Worm (Caenorhabditis elegans): Measurements from ENCODE around the gene ttr-39.

ttr-39 gene

DNA sequence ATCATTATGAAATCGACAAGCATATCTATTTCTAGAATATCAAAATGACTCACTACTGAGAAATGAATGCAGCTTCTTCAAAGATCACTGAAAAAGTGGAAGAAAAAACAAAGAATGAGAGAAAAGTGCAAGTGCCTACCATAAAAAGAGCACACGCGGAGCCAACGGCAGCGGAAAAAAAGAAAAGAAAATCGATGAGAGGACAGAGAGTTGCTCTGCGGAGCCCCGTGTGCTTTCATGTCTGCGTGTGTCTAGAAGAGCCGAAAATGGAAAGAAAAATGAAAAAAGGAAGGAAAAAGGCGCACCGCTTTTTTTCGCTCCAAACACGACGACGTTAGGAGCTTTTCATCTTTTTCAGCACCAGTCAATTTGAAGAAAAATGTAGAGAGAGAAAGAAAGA is 26.9 kb downstream of the ttr-39 start, which contains the start of gene ipla-7:
ipla-7 (minus strand) TSS at position 122 of the 400 bp plus-strand sequence.
- no peak for TF ChIP-seq med-1 (GFP tag; optimal IDR thresholded peaks at IDR 0.05; ENCODE audit: insufficient read depth)
- no peak for TF ChIP-seq T22C8.4 (GFP tag; IDR thresholded peaks at IDR 0.05)
- no peak for TF ChIP-seq cog-1 (tag; optimal IDR thresholded peaks at IDR 0.05)
- TF ChIP-seq klf-2 (GFP tag; conservative IDR thresholded peaks at IDR 0.05), result no peak
- TF ChIP-seq ref-1 (GFP tag; conservative IDR thresholded peaks at IDR 0.05), result no peak
- TF ChIP-seq flt-1 (GFP tag; IDR thresholded peaks at IDR 0.05), result no peak

ce11 chrIV:10060795-10061194 is 28.9 kb downstream of the ttr-39 start:
- TF ChIP-seq cog-1 (tag; optimal IDR thresholded peaks at IDR 0.05) (no peak), tab-1 (GFP tag; IDR thresholded peaks at IDR 0.05) (no peak), flt-1 (GFP tag; IDR thresholded peaks at IDR 0.05) (no peak), med-1 (GFP tag; optimal IDR thresholded peaks at IDR 0.05; ENCODE audit: insufficient read depth) (no peak), ref-1 (GFP tag; conservative IDR thresholded peaks at IDR 0.05) (no peak), ztf-23 (GFP tag; IDR thresholded peaks at IDR 0.05) (no peak), ztf-29 (GFP tag; IDR thresholded peaks at IDR 0.05) (no peak), T22C8.4 (GFP tag; IDR thresholded peaks at IDR 0.05) (no peak), klf-2 (GFP tag; conservative IDR thresholded peaks at IDR 0.05) (no peak)

- TF ChIP-seq cog-1 (tag; optimal IDR thresholded peaks at IDR 0.05) (no peak), tab-1 (GFP tag; IDR thresholded peaks at IDR 0.05) (no peak), ref-1 (GFP tag; conservative IDR thresholded peaks at IDR 0.05) (no peak), ztf-29 (GFP tag; IDR thresholded peaks at IDR 0.05) (no peak), med-1 (GFP tag; optimal IDR thresholded peaks at IDR 0.05; ENCODE audit: insufficient read depth) (no peak), ztf-23 (GFP tag; IDR thresholded peaks at IDR 0.05) (no peak), klf-2 (GFP tag; conservative IDR thresholded peaks at IDR 0.05) (no peak), T22C8.4 (GFP tag; IDR thresholded peaks at IDR 0.05) (no peak), flt-1 (GFP tag; IDR thresholded peaks at IDR 0.05) (no peak)
Measured at ce11 chrIV:10059175-10059574, 30.5 kb downstream of the ttr-39 start.

ce11 chrIV:10056138-10056537 is 33.5 kb downstream of the ttr-39 start, which contains the start of gene T04B2.7:
T04B2.7 (minus strand) TSS chrIV:10056238.
- TF ChIP-seq med-1 (GFP tag; optimal IDR thresholded peaks at IDR 0.05; ENCODE audit: insufficient read depth) (no peak), T22C8.4 (GFP tag; IDR thresholded peaks at IDR 0.05) (no peak), ref-1 (GFP tag; conservative IDR thresholded peaks at IDR 0.05) (no peak), klf-2 (GFP tag; conservative IDR thresholded peaks at IDR 0.05) (no peak), tab-1 (GFP tag; IDR thresholded peaks at IDR 0.05) (no peak), cog-1 (tag; optimal IDR thresholded peaks at IDR 0.05) (no peak), ztf-29 (GFP tag; IDR thresholded peaks at IDR 0.05) (no peak), flt-1 (GFP tag; IDR thresholded peaks at IDR 0.05) (no peak), ztf-23 (GFP tag; IDR thresholded peaks at IDR 0.05) (no peak)

ce11 chrIV:10053550-10053949 is 36.1 kb downstream of the ttr-39 start, which contains the start of gene srv-12:
srv-12 (minus strand) TSS chrIV:10053650.
- TF ChIP-seq ref-1 (GFP tag; conservative IDR thresholded peaks at IDR 0.05) (no peak), cog-1 (tag; optimal IDR thresholded peaks at IDR 0.05) (no peak), med-1 (GFP tag; optimal IDR thresholded peaks at IDR 0.05; ENCODE audit: insufficient read depth) (no peak), flt-1 (GFP tag; IDR thresholded peaks at IDR 0.05) (no peak), ztf-29 (GFP tag; IDR thresholded peaks at IDR 0.05) (no peak), T22C8.4 (GFP tag; IDR thresholded peaks at IDR 0.05) (no peak), tab-1 (GFP tag; IDR thresholded peaks at IDR 0.05) (no peak), ztf-23 (GFP tag; IDR thresholded peaks at IDR 0.05) (no peak), klf-2 (GFP tag; conservative IDR thresholded peaks at IDR 0.05) (no peak)

- TF ChIP-seq med-1 (GFP tag; optimal IDR thresholded peaks at IDR 0.05; ENCODE audit: insufficient read depth), result no peak
- TF ChIP-seq klf-2 (GFP tag; conservative IDR thresholded peaks at IDR 0.05), result no peak
- no peak for TF ChIP-seq flt-1 (GFP tag; IDR thresholded peaks at IDR 0.05)
- TF ChIP-seq ztf-23 (GFP tag; IDR thresholded peaks at IDR 0.05), result no peak
- no peak for TF ChIP-seq tab-1 (GFP tag; IDR thresholded peaks at IDR 0.05)
- TF ChIP-seq ztf-29 (GFP tag; IDR thresholded peaks at IDR 0.05), result no peak
- no peak for TF ChIP-seq ref-1 (GFP tag; conservative IDR thresholded peaks at IDR 0.05)
- no peak for TF ChIP-seq T22C8.4 (GFP tag; IDR thresholded peaks at IDR 0.05)
- TF ChIP-seq cog-1 (tag; optimal IDR thresholded peaks at IDR 0.05), result no peak
Measured at ce11 chrIV:10051088-10051487, 38.6 kb downstream of the ttr-39 start, which contains the start of gene T04B2.8. T04B2.8 (minus strand) TSS chrIV:10051188.

- TF ChIP-seq flt-1 (GFP tag; IDR thresholded peaks at IDR 0.05) (no peak), klf-2 (GFP tag; conservative IDR thresholded peaks at IDR 0.05) (no peak), ztf-29 (GFP tag; IDR thresholded peaks at IDR 0.05) (no peak), ref-1 (GFP tag; conservative IDR thresholded peaks at IDR 0.05) (no peak), ztf-23 (GFP tag; IDR thresholded peaks at IDR 0.05) (no peak), cog-1 (tag; optimal IDR thresholded peaks at IDR 0.05) (no peak)
Measured at ce11 chrIV:10048268-10048667, 41.4 kb downstream of the ttr-39 start.

- TF ChIP-seq T22C8.4 (GFP tag; IDR thresholded peaks at IDR 0.05) (no peak), ztf-29 (GFP tag; IDR thresholded peaks at IDR 0.05) (no peak), ref-1 (GFP tag; conservative IDR thresholded peaks at IDR 0.05) (no peak), klf-2 (GFP tag; conservative IDR thresholded peaks at IDR 0.05) (no peak)
Measured at ce11 chrIV:10047108-10047507, 42.6 kb downstream of the ttr-39 start, which contains the start of gene T04B2.3. T04B2.3 (plus strand) TSS chrIV:10047408.

DNA sequence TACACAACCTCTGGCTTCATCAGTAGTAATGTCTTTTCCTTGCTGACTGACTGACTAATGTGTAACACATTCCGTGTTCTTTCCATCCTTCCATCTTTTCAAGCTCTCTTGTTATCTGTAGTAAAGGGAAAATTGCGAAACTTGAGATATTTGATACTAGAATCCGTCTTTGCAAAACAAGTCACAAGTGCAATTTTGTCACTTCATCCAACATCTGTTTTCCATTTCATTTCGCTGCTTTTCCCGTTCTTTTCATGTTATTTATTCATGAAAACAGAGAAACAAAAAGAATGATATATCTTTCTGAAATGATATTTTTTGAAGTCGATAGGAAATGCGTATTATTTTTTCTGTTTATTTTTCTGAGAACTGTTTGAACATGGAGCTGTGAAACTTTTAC is 43.7 kb downstream of the ttr-39 start:
- TF ChIP-seq ref-1 (GFP tag; conservative IDR thresholded peaks at IDR 0.05), result no peak

ce11 chrIV:10042881-10043280 is 46.8 kb downstream of the ttr-39 start, which contains the start of gene frk-1:
frk-1 (plus strand) TSS chrIV:10043181.
- TF ChIP-seq T22C8.4 (GFP tag; IDR thresholded peaks at IDR 0.05) (no peak), med-1 (GFP tag; optimal IDR thresholded peaks at IDR 0.05; ENCODE audit: insufficient read depth) (no peak), ref-1 (GFP tag; conservative IDR thresholded peaks at IDR 0.05) (no peak), flt-1 (GFP tag; IDR thresholded peaks at IDR 0.05) (no peak), klf-2 (GFP tag; conservative IDR thresholded peaks at IDR 0.05) (no peak), tab-1 (GFP tag; IDR thresholded peaks at IDR 0.05) (no peak), ztf-23 (GFP tag; IDR thresholded peaks at IDR 0.05) (no peak), cog-1 (tag; optimal IDR thresholded peaks at IDR 0.05) (no peak), ztf-29 (GFP tag; IDR thresholded peaks at IDR 0.05) (no peak)
